Worm (Caenorhabditis elegans): ENCODE results near the gene ttr-20.

DNA sequence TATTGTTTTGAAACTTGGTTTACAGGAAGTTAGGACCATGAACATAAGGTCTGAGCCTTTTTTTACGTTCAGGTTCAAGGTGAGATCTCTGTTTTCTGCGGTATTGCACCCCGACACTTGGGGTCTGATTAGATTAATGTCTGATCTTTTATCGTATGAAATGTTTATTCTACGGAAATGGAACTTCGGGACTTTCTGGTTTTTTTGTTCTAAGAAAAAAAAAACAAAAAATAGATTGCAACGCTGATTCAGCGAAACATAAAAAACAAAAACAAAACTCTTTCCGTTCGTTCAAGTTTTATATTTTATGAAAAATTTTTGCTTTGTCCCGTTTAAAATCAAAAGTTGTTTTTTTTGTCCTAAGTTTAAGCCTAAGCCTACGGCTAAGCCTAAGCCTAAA, 18.6 kb downstream of the ttr-20 start, which contains the start of gene F36A4.5:
- TF ChIP-seq nhr-237 (tag; optimal IDR thresholded peaks at IDR 0.05) (no peak), unc-62 (GFP tag; optimal IDR thresholded peaks at IDR 0.05) (no peak), nhr-11 (tag; optimal IDR thresholded peaks at IDR 0.05) (no peak), ama-1 (optimal IDR thresholded peaks at IDR 0.05) (no peak), blmp-1 (tag; optimal IDR thresholded peaks at IDR 0.05; ENCODE audit: insufficient read depth) (no peak)

Measured in whole organism, L2 larva.